Fruit fly (Drosophila melanogaster) whole organism: ENCODE data around the gene Cpr66Cb.

Source experiments
- CG8478 ChIP-seq: fragments of >200 bp; optimal IDR thresholded peaks from 2 replicates; lab custom pipeline; 2018; ENCODE audit warnings: inconsistent platforms
- Dll ChIP-seq: fragments of >200 bp; optimal IDR thresholded peaks from 2 replicates; lab custom pipeline; 2017
- EcR ChIP-seq, 2 experiments: fragments of >200 bp; optimal IDR thresholded peaks; 2 replicates each; lab custom pipeline; 2017; ENCODE audit warnings: missing biosample characterization in 2 of 2, missing genetic modification characterization in 2 of 2, missing genetic modification reagents in 2 of 2
- pan ChIP-seq: fragments of >200 bp; optimal IDR thresholded peaks from 2 replicates; lab custom pipeline; 2017
- psq ChIP-seq: fragments of >200 bp; optimal IDR thresholded peaks from 2 replicates; lab custom pipeline; 2017
- usp ChIP-seq: fragments of >200 bp; optimal IDR thresholded peaks from 2 replicates; lab custom pipeline; 2017; ENCODE audit warnings: missing biosample characterization, missing genetic modification characterization, mixed read lengths

Gene Cpr66Cb

dm6 chr3L:8334338-8334737 is 2.1 kb upstream of the Cpr66Cb start:
- TF ChIP-seq psq (lab: Kevin White, UChicago): no peak
- TF ChIP-seq Dll (lab: Kevin White, UChicago): no peak
- no peak for TF ChIP-seq CG8478 (lab: Kevin White, UChicago)
- TF ChIP-seq pan: no peak
- TF ChIP-seq usp (GFP tag; lab: Kevin White, UChicago): no peak
- no peak for TF ChIP-seq EcR (GFP tag; optimal IDR thresholded peaks at IDR 0.05; lab: Kevin White, UChicago)

dm6 chr3L:8338921-8339320 is 2.4 kb downstream of the Cpr66Cb start, which contains the start of gene Pex2:
TSS of gene Pex2 (plus strand) at chr3L:8339051.
- TF ChIP-seq usp (GFP tag; lab: Kevin White, UChicago): no peak
- no peak for TF ChIP-seq Dll (lab: Kevin White, UChicago)
- no peak for TF ChIP-seq psq (lab: Kevin White, UChicago)
- no peak for TF ChIP-seq pan
- no peak for TF ChIP-seq CG8478 (lab: Kevin White, UChicago)
- no peak for TF ChIP-seq EcR (GFP tag; optimal IDR thresholded peaks at IDR 0.05; lab: Kevin White, UChicago)

- no peak for TF ChIP-seq CG8478 (lab: Kevin White, UChicago)
- TF ChIP-seq EcR (GFP tag; optimal IDR thresholded peaks at IDR 0.05; lab: Kevin White, UChicago): no peak
These were observed 4.0 kb downstream of the Cpr66Cb start, which contains the start of the genes Prim1 and CG7083 for dm6 chr3L:8340264-8341095. TSS of gene Prim1 (plus strand) at chr3L:8340314. TSS of gene CG7083 (plus strand) at chr3L:8340785.

dm6 chr3L:8345182-8345581 is 8.7 kb downstream of the Cpr66Cb start:
- TF ChIP-seq EcR (GFP tag; optimal IDR thresholded peaks at IDR 0.05; lab: Kevin White, UChicago) (no peak), psq (lab: Kevin White, UChicago) (no peak), usp (GFP tag; lab: Kevin White, UChicago) (no peak), Dll (lab: Kevin White, UChicago) (no peak), pan (no peak), CG8478 (lab: Kevin White, UChicago) (no peak)

- no peak for TF ChIP-seq Dll (lab: Kevin White, UChicago)
- no peak for TF ChIP-seq usp (GFP tag; lab: Kevin White, UChicago)
- TF ChIP-seq CG8478 (lab: Kevin White, UChicago): no peak
- no peak for TF ChIP-seq EcR (GFP tag; optimal IDR thresholded peaks at IDR 0.05; lab: Kevin White, UChicago)
- no peak for TF ChIP-seq psq (lab: Kevin White, UChicago)
- TF ChIP-seq pan: no peak
These were observed 9.9 kb downstream of the Cpr66Cb start, which contains the start of the genes CG7182 and GAPcenA for dm6 chr3L:8346100-8346980. TSS of gene CG7182 (minus strand) at chr3L:8346382. TSS of gene GAPcenA (plus strand) at chr3L:8346561.

dm6 chr3L:8347346-8347745 is 10.9 kb downstream of the Cpr66Cb start:
- no peak for TF ChIP-seq psq (lab: Kevin White, UChicago)
- TF ChIP-seq CG8478 (lab: Kevin White, UChicago): no peak
- no peak for TF ChIP-seq pan
- no peak for TF ChIP-seq EcR (GFP tag; optimal IDR thresholded peaks at IDR 0.05; lab: Kevin White, UChicago)
- TF ChIP-seq Dll (lab: Kevin White, UChicago): no peak
- no peak for TF ChIP-seq usp (GFP tag; lab: Kevin White, UChicago)

- TF ChIP-seq CG8478 (lab: Kevin White, UChicago): no peak
- TF ChIP-seq psq (lab: Kevin White, UChicago): no peak
- no peak for TF ChIP-seq Dll (lab: Kevin White, UChicago)
These were observed 19.7 kb downstream of the Cpr66Cb start, which contains the start of gene Culd for dm6 chr3L:8356196-8356595. TSS of gene Culd (minus strand) at chr3L:8356296.

dm6 chr3L:8358138-8358537 is 21.7 kb downstream of the Cpr66Cb start:
- TF ChIP-seq Dll (lab: Kevin White, UChicago) (no peak), usp (GFP tag; lab: Kevin White, UChicago) (no peak), EcR (GFP tag; optimal IDR thresholded peaks at IDR 0.05; lab: Kevin White, UChicago) (no peak), psq (lab: Kevin White, UChicago) (no peak), pan (no peak), CG8478 (lab: Kevin White, UChicago) (no peak)

dm6 chr3L:8358776-8359455 is 22.4 kb downstream of the Cpr66Cb start:
- TF ChIP-seq CG8478 (lab: Kevin White, UChicago) (no peak), psq (lab: Kevin White, UChicago) (no peak), pan (no peak), EcR (GFP tag; optimal IDR thresholded peaks at IDR 0.05; lab: Kevin White, UChicago) (no peak), usp (GFP tag; lab: Kevin White, UChicago) (no peak), Dll (lab: Kevin White, UChicago) (no peak)

dm6 chr3L:8360063-8360642 is 23.7 kb downstream of the Cpr66Cb start:
- TF ChIP-seq CG8478 (lab: Kevin White, UChicago) (no peak), Dll (lab: Kevin White, UChicago) (no peak), usp (GFP tag; lab: Kevin White, UChicago) (no peak), pan (no peak), EcR (GFP tag; optimal IDR thresholded peaks at IDR 0.05; lab: Kevin White, UChicago) (no peak), psq (lab: Kevin White, UChicago) (no peak)
